Fruit fly (Drosophila melanogaster): Measurements from ENCODE around the gene CG16952.

The CG16952 gene

DNA sequence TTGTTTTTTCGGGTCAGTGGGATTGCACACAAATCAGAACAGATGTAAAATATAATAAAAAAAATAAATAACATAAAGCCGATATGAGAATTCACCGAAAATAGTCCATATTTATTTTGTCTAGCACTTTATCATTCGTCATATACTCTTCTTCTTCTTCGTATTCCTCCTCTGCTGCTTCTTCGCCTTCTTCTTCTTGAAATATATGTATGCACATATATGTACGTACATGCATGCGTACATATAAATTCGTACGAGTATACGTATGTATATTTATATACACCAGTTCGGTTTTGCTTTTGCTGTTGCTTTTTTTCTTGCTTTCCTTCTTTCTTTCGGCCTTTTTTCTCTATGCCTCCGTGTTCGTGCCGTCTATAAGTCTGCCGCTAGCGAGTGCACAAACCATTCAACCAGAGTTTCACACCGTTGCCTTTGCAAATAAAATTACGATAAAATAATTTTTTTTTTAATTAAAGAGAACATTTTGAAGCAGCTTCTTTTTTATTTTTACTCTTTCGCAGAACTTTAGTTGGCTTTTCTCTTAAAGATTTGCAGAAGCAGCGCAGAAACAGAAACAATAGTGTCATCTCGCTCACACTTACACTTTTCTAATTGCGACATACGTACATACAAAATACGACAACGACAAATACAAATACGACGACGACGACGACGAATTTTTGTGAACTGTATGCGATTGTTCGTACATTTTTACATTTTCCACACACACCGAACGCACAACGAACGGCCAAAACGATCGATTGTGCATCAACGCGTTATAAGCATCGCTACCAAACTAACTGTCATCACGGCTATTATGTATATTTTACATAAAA is 16.6 kb downstream of the CG16952 start (continued):
- peak in 1 of 2 experiments; percentile 95 for TF ChIP-seq bsh (GFP tag; optimal IDR thresholded peaks at IDR 0.05)
- TF ChIP-seq CG6813 (GFP tag; optimal IDR thresholded peaks at IDR 0.05): no peak
- TF ChIP-seq Hr51 (GFP tag; optimal IDR thresholded peaks at IDR 0.05): no peak
- no peak for TF ChIP-seq ato (GFP tag; IDR thresholded peaks at IDR 0.05; ENCODE audit: partially characterized antibody)
- peak; percentile 22 for TF ChIP-seq Hand (GFP tag; optimal IDR thresholded peaks at IDR 0.05)
- no peak for TF ChIP-seq CG10959 (GFP tag; IDR thresholded peaks at IDR 0.05)
- peak; percentile 100 for TF ChIP-seq psq (GFP tag; optimal IDR thresholded peaks at IDR 0.05)
- TF ChIP-seq dm (GFP tag; optimal IDR thresholded peaks at IDR 0.05): no peak
- peak; percentile 88 for TF ChIP-seq Deaf1 (tag; optimal IDR thresholded peaks at IDR 0.05)
- no peak for TF ChIP-seq CG3726 (GFP tag; IDR thresholded peaks at IDR 0.05)
- no peak; the same call in 1 of the 2 replicates for TF ChIP-seq CG13287 (GFP tag; IDR thresholded peaks at IDR 0.05; ENCODE audit: partially characterized antibody)
- TF ChIP-seq Scr (GFP tag; IDR thresholded peaks at IDR 0.05; ENCODE audit: partially characterized antibody): no peak
- no peak for TF ChIP-seq tna (GFP tag; IDR thresholded peaks at IDR 0.05; ENCODE audit: partially characterized antibody)
- no peak for TF ChIP-seq pnt (GFP tag; optimal IDR thresholded peaks at IDR 0.05)
- TF ChIP-seq CG17186 (GFP tag; optimal IDR thresholded peaks at IDR 0.05): no peak
- no peak for TF ChIP-seq gt (GFP tag; IDR thresholded peaks at IDR 0.05)
- TF ChIP-seq her (GFP tag; optimal IDR thresholded peaks at IDR 0.05): no peak
- TF ChIP-seq CG7963 (GFP tag; IDR thresholded peaks at IDR 0.05; ENCODE audit: partially characterized antibody): no peak
- no peak for TF ChIP-seq chif (GFP tag; optimal IDR thresholded peaks at IDR 0.05)
- TF ChIP-seq CG14710 (tag; optimal IDR thresholded peaks at IDR 0.05): peak; percentile 17
- TF ChIP-seq CG3838 (GFP tag; optimal IDR thresholded peaks at IDR 0.05): no peak
- TF ChIP-seq toy (GFP tag; IDR thresholded peaks at IDR 0.05): no peak
- no peak for TF ChIP-seq C15 (GFP tag; IDR thresholded peaks at IDR 0.05)
- TF ChIP-seq btn (GFP tag; optimal IDR thresholded peaks at IDR 0.05): no peak
- no peak for TF ChIP-seq CG8478 (optimal IDR thresholded peaks at IDR 0.05)
- TF ChIP-seq Pdp1 (GFP tag; optimal IDR thresholded peaks at IDR 0.05): no peak
- no peak for TF ChIP-seq HmgD (GFP tag; optimal IDR thresholded peaks at IDR 0.05)
- TF ChIP-seq Med (GFP tag): peak; percentile 76
- TF ChIP-seq CG14050 (GFP tag; IDR thresholded peaks at IDR 0.05): no peak
- TF ChIP-seq CG17385 (GFP tag; optimal IDR thresholded peaks at IDR 0.05): peak; percentile 99
- TF ChIP-seq zen (tag; optimal IDR thresholded peaks at IDR 0.05): no peak
- TF ChIP-seq knrl (GFP tag; IDR thresholded peaks at IDR 0.05; ENCODE audit: partially characterized antibody): no peak
- no peak for TF ChIP-seq HLH3B (GFP tag; IDR thresholded peaks at IDR 0.05)
- no peak for TF ChIP-seq CG4360 (GFP tag; IDR thresholded peaks at IDR 0.05)
- no peak for TF ChIP-seq CG1602 (GFP tag; optimal IDR thresholded peaks at IDR 0.05)
- no peak for TF ChIP-seq bab2 (GFP tag; optimal IDR thresholded peaks at IDR 0.05)
- no peak for TF ChIP-seq Dp (GFP tag; optimal IDR thresholded peaks at IDR 0.05)
- no peak for TF ChIP-seq CG14965 (GFP tag; optimal IDR thresholded peaks at IDR 0.05; ENCODE audit: borderline replicate concordance)
- no peak for TF ChIP-seq CG1832 (GFP tag; optimal IDR thresholded peaks at IDR 0.05)
- no peak for TF ChIP-seq z (GFP tag; IDR thresholded peaks at IDR 0.05)
- TF ChIP-seq CG1529 (GFP tag; optimal IDR thresholded peaks at IDR 0.05): no peak
- TF ChIP-seq CG11696 (GFP tag; IDR thresholded peaks at IDR 0.05): no peak
- no peak for TF ChIP-seq CG2129 (GFP tag; IDR thresholded peaks at IDR 0.05; ENCODE audit: partially characterized antibody)
- no peak for TF ChIP-seq CG31365 (tag; optimal IDR thresholded peaks at IDR 0.05)
- TF ChIP-seq onecut (GFP tag; IDR thresholded peaks at IDR 0.05): 0 out of 2 replicates have a peak, but pooled peaks have one; percentile 4
- TF ChIP-seq CG31388 (GFP tag; optimal IDR thresholded peaks at IDR 0.05): no peak
- peak; percentile 17; the same call in 1 of the 2 replicates for TF ChIP-seq MBD-R2 (GFP tag; IDR thresholded peaks at IDR 0.05)
- no peak for TF ChIP-seq br (optimal IDR thresholded peaks at IDR 0.05)
- TF ChIP-seq sqz (GFP tag; optimal IDR thresholded peaks at IDR 0.05): peak; percentile 95

All from whole organism, embryonic.